Worm (Caenorhabditis elegans): ENCODE results near the gene D1053.3.
A peak's percentile ranks its signal among the peaks of the same experiment; 100 is the strongest.

The D1053.3 gene

DNA sequence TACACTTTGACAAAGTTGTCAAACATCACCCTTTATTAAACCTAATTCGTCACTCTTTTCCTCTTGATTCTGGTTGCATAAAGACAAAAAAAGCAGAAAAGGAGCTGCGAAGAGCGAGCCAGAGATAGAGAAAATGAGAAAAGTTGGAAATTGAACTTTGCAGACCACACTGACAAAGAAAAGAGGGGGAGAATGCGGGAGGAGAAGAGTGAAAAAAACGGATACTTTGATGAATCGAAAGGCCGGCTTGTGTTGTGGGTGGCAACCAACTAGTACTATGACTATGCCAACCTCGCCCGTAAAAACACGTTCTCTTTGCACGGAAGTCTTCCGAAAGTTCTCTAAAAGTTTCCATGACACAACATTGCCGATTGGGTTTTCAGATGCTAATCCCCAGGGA, 11.3 kb downstream of the D1053.3 start:
- TF ChIP-seq unc-62 (GFP tag; optimal IDR thresholded peaks at IDR 0.05) (no peak), nhr-25 (tag; optimal IDR thresholded peaks at IDR 0.05) (no peak), nhr-43 (tag; optimal IDR thresholded peaks at IDR 0.05; ENCODE audit: poor library complexity, severe bottlenecking) (no peak), ztf-11 (tag; optimal IDR thresholded peaks at IDR 0.05) (no peak), fkh-10 (GFP tag; optimal IDR thresholded peaks at IDR 0.05) (no peak), snpc-4 (tag; optimal IDR thresholded peaks at IDR 0.05) (no peak), aly-2 (tag; optimal IDR thresholded peaks at IDR 0.05) (no peak), hmg-11 (tag; optimal IDR thresholded peaks at IDR 0.05) (no peak), nfya-1 (tag; optimal IDR thresholded peaks at IDR 0.05; ENCODE audit: insufficient read depth) (no peak), ztf-4 (tag; optimal IDR thresholded peaks at IDR 0.05) (no peak), egl-27 (tag; optimal IDR thresholded peaks at IDR 0.05) (no peak), eor-1 (tag; optimal IDR thresholded peaks at IDR 0.05) (no peak), nhr-11 (tag; optimal IDR thresholded peaks at IDR 0.05) (no peak)

DNA sequence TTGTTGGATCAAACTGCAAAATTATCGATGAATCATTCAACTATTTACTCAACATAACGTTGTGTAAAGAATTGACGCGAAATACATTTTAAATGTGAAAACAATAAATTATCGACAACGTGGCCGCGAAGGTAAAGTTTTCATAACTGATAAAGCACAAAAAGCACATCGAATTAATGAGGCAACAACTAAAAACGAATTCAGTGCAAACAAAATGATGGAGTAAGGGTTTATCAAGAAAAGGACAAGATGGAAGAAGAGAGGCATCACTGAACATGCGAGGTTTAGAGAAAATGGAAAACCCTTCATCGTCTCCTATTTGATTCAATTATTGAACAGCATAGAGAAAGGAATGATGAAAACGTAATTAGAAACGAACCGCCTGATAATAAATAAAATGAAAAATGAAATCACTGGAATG, 13.2 kb downstream of the D1053.3 start, which contains the start of gene D1053.4:
Gene D1053.4, minus strand, starts transcription at position 20 of the 421 bp plus-strand sequence.
- TF ChIP-seq skn-1 (tag; optimal IDR thresholded peaks at IDR 0.05) (no peak), nhr-11 (tag; optimal IDR thresholded peaks at IDR 0.05) (no peak), nhr-67 (tag; optimal IDR thresholded peaks at IDR 0.05) (no peak), elt-2 (tag; optimal IDR thresholded peaks at IDR 0.05) (peak; percentile 87), zag-1 (tag; optimal IDR thresholded peaks at IDR 0.05) (no peak), lin-15B (tag; optimal IDR thresholded peaks at IDR 0.05) (no peak), pqm-1 (tag; optimal IDR thresholded peaks at IDR 0.05) (peak; percentile 54), pha-4 (tag; optimal IDR thresholded peaks at IDR 0.05) (peak; percentile 80), unc-39 (tag; optimal IDR thresholded peaks at IDR 0.05) (no peak), aly-2 (tag; optimal IDR thresholded peaks at IDR 0.05) (no peak)

DNA sequence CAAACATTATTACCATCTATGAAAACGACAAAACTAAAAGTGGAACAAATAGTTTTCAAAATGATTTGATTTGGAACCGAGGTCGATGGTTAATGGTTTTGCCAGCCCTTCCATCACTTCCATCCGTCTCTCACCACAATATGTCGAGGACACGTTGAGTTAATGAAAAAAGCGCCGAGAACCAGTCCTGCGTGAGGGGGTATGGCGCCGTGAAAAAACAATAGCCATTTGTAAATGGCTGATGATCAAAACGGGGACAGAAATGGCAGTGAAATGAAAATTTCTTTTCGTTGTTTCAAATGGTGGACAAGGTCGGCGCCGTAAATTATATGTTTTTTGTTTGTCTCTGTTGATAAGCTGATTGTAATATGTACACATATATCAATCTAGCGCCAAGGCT, 16.9 kb downstream of the D1053.3 start:
- TF ChIP-seq ceh-16 (tag; optimal IDR thresholded peaks at IDR 0.05) (no peak), nhr-25 (tag; optimal IDR thresholded peaks at IDR 0.05) (peak; percentile 53), fos-1 (tag; optimal IDR thresholded peaks at IDR 0.05) (no peak), ZK546.5 (tag; optimal IDR thresholded peaks at IDR 0.05) (no peak), ceh-9 (tag; optimal IDR thresholded peaks at IDR 0.05) (no peak), mdl-1 (tag; optimal IDR thresholded peaks at IDR 0.05) (no peak), daf-12 (tag; optimal IDR thresholded peaks at IDR 0.05) (no peak), nhr-43 (tag; optimal IDR thresholded peaks at IDR 0.05; ENCODE audit: poor library complexity, severe bottlenecking) (no peak)

DNA sequence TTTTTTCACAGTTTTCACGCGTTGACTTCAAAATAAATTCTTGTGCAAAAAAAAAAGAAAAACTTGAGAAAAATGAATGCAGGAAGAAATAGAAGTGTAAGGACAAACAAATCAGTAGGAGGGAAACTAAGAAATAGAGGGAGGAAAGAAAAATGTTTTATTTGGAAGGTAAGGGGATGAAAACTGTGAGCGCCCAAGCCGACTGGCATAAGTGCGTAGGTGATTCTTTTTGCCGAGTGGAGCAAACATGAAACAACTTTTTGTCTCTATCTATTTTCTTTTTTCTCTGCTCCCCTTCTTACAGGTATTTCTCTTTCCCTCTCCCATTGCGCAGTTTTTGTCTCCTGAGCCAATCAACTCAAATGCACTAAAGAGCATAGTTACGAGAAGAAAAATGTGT, 18.2 kb downstream of the D1053.3 start:
- TF ChIP-seq pha-4 (tag; optimal IDR thresholded peaks at IDR 0.05) (peak; percentile 58), nhr-76 (tag; optimal IDR thresholded peaks at IDR 0.05) (no peak), ama-1 (optimal IDR thresholded peaks at IDR 0.05) (no peak)

DNA sequence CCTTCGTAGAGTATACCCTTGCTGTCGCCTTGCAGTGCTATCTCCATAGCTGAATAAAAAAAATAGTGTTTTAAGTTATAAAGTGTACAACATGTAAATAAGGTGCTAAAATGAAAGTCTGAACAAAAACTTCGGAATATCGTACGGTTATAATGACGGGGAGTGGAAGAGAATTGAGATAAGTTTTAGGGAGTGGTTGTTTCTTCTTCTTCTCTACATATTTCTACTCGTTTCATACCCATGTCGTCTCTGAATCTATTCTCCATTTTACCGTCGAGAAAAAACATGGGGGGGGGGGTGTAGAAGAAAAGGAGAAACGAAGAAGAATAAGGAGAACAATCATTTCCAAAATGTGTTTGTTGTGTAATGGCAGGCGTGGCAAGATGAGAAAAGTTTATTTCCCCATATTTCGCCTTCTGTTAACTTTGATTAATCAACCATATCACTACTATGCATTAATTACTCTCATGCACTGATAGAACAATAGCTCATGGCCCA, 20.4 kb downstream of the D1053.3 start, which contains the start of gene C44C10.9:
Gene C44C10.9, minus strand, starts transcription at position 51 of the 498 bp plus-strand sequence.
- TF ChIP-seq nhr-43 (tag; optimal IDR thresholded peaks at IDR 0.05; ENCODE audit: poor library complexity, severe bottlenecking), result peak; percentile 4
- no peak for TF ChIP-seq mdl-1 (tag; optimal IDR thresholded peaks at IDR 0.05)
- no peak for TF ChIP-seq hmg-11 (tag; optimal IDR thresholded peaks at IDR 0.05)

DNA sequence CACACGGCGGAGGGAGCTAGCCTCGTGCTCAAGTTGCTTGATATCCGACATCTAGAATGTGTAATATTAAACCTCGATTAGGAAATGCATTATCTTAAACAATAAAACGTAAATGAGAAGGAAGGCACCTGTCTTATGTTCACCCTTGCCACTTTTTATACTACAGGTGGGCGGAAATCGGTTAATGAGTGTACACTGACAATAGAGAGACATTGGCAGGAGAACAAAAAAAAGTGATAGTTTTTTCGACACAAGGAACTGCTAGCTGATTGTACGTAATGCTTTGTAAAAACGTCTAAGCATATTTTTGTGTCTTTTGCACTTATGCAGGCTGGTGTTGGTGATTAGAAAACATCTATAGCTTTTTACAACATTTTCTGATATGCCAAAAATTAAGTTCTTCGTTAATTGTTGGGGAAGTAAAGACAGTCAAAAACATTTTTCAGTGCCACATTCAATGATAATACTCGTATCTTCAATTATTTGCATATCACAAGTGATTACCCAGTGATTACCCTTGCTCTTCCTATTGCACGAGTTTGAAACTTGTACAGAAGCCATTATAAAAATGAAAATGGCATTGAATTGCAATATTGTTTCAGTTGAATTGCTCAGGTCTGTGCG, 24.6 kb downstream of the D1053.3 start, which contains the start of gene col-180:
Gene col-180, minus strand, starts transcription at position 51 of the 624 bp plus-strand sequence.
- TF ChIP-seq ztf-11 (tag; optimal IDR thresholded peaks at IDR 0.05), result no peak
- TF ChIP-seq zag-1 (tag; optimal IDR thresholded peaks at IDR 0.05), result no peak
- TF ChIP-seq nhr-12 (tag; optimal IDR thresholded peaks at IDR 0.05), result no peak
- TF ChIP-seq pqm-1 (tag; optimal IDR thresholded peaks at IDR 0.05), result no peak
- no peak for TF ChIP-seq jun-1 (tag; optimal IDR thresholded peaks at IDR 0.05)
- no peak for TF ChIP-seq aly-2 (tag; optimal IDR thresholded peaks at IDR 0.05)
- no peak for TF ChIP-seq nhr-28 (tag; optimal IDR thresholded peaks at IDR 0.05)
- TF ChIP-seq nhr-25 (tag; optimal IDR thresholded peaks at IDR 0.05), result no peak
- TF ChIP-seq egl-27 (tag; optimal IDR thresholded peaks at IDR 0.05), result no peak
- TF ChIP-seq fkh-2 (tag; optimal IDR thresholded peaks at IDR 0.05), result no peak
- no peak for TF ChIP-seq nhr-237 (tag; optimal IDR thresholded peaks at IDR 0.05)
- TF ChIP-seq elt-1 (tag; optimal IDR thresholded peaks at IDR 0.05), result no peak
- TF ChIP-seq pha-4 (tag; optimal IDR thresholded peaks at IDR 0.05), result no peak
- TF ChIP-seq nhr-76 (tag; optimal IDR thresholded peaks at IDR 0.05), result no peak
- TF ChIP-seq tbx-2 (tag; optimal IDR thresholded peaks at IDR 0.05), result no peak

Measured in whole organism, L3 larva.